Worm (Caenorhabditis elegans): Measurements from ENCODE around the gene F45D3.4.

DNA sequence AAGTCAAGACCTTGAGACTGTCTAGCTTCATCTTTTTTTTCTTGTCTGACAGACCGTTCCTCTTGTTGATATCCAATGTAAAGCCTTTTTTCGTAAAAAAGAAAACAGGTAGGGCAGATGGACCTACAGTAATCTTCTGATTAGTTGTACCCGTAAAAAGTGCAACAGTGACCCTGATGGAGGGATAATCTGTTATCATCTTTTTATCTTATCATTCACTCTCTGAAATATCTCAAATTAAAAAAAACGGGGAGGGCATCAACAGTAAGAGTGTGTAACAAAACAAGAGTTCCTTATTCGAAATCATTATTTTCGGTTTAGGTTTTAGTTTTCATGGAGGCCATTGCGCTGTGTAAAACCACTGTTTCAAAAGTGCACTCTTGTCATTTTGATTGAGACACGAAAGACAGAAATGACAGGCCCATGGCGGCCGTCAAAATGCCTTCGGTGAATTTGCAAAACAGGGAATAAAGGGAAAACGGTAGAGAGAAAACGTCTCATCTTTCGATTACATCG lies 19.3 kb downstream of the F45D3.4 start:
- TF ChIP-seq ceh-45 (GFP tag; IDR thresholded peaks at IDR 0.05): no peak
- no peak for TF ChIP-seq T23F11.4 (GFP tag; optimal IDR thresholded peaks at IDR 0.05)
- no peak for TF ChIP-seq fax-1 (tag; optimal IDR thresholded peaks at IDR 0.05)
- TF ChIP-seq hlh-15 (tag; optimal IDR thresholded peaks at IDR 0.05): no peak
- no peak for TF ChIP-seq elt-2 (tag; optimal IDR thresholded peaks at IDR 0.05)
- TF ChIP-seq hlh-6 (tag; optimal IDR thresholded peaks at IDR 0.05): no peak
- TF ChIP-seq sox-4 (tag; optimal IDR thresholded peaks at IDR 0.05): no peak
- no peak for TF ChIP-seq unc-55 (GFP tag; optimal IDR thresholded peaks at IDR 0.05)
- TF ChIP-seq unc-86 (tag; optimal IDR thresholded peaks at IDR 0.05): no peak
- no peak for TF ChIP-seq elt-4 (tag; optimal IDR thresholded peaks at IDR 0.05)
- TF ChIP-seq dve-1 (tag; optimal IDR thresholded peaks at IDR 0.05): no peak
